Worm (Caenorhabditis elegans) whole organism, L4 larva: ENCODE measurements around the gene lin-56.

Experiments
- F26F4.8 ChIP-seq: fragments of 200-800 bp; sonication (Bioruptor generic); conservative IDR thresholded peaks from 2 replicates; pipeline ENCODE4 v1.3.6; 2022; ENCODE audit warnings: missing genetic modification characterization, missing compliant biosample characterization
- T26A8.4 ChIP-seq: fragments of 200-800 bp; sonication (Bioruptor generic); IDR thresholded peaks from 2 replicates; pipeline ENCODE4 v1.3.6; 2022; ENCODE audit warnings: missing genetic modification characterization, missing compliant biosample characterization
- Y105C5A.15 ChIP-seq: fragments of 200-800 bp; sonication (Bioruptor generic); IDR thresholded peaks from 2 replicates; pipeline ENCODE4 v1.3.6; 2022; ENCODE audit warnings: missing genetic modification characterization, missing compliant biosample characterization
- Y48G9A.11 ChIP-seq: fragments of 200-800 bp; sonication (Bioruptor generic); IDR thresholded peaks from 2 replicates; pipeline ENCODE4 v1.3.6; 2022; ENCODE audit warnings: missing genetic modification reagents, missing genetic modification characterization, missing compliant biosample characterization
- aha-1 ChIP-seq: fragments of 150-350 bp; peaks from one replicate; lab custom pipeline; 2014; ENCODE audit warnings: missing biosample characterization, missing genetic modification characterization
- ceh-28 ChIP-seq: fragments of 150-350 bp; optimal IDR thresholded peaks from 2 replicates; lab custom pipeline; 2014; ENCODE audit warnings: missing biosample characterization, missing genetic modification reagents, missing genetic modification characterization
- ceh-44 ChIP-seq: fragments of 200-800 bp; sonication (Bioruptor generic); IDR thresholded peaks from 2 replicates; pipeline ENCODE4 v1.3.6; 2022; ENCODE audit warnings: missing genetic modification reagents, missing genetic modification characterization, missing compliant biosample characterization
- cey-2 ChIP-seq: sonication (generic microtip); optimal IDR thresholded peaks from 3 replicates; lab custom pipeline; 2017; ENCODE audit warnings: missing genetic modification characterization, mild to moderate bottlenecking, missing compliant biosample characterization, antibody characterized with exemption, borderline replicate concordance; ENCODE audit not compliant: insufficient read depth
- dmd-6 ChIP-seq: fragments of 200-800 bp; sonication (Bioruptor generic); IDR thresholded peaks from 2 replicates; pipeline ENCODE4 v1.3.6; 2022; ENCODE audit warnings: missing genetic modification reagents, missing genetic modification characterization, missing compliant biosample characterization
- dmd-8 ChIP-seq: fragments of 200-800 bp; sonication (Bioruptor generic); IDR thresholded peaks from 2 replicates; pipeline ENCODE4 v1.3.6; 2022; ENCODE audit warnings: missing genetic modification characterization, missing compliant biosample characterization
- dpl-1 ChIP-seq: fragments of 150-350 bp; optimal IDR thresholded peaks from 2 replicates; lab custom pipeline; 2014; ENCODE audit warnings: missing biosample characterization, missing genetic modification reagents, missing genetic modification characterization
- dve-1 ChIP-seq: sonication (generic microtip); optimal IDR thresholded peaks from 2 replicates; lab custom pipeline; 2017; ENCODE audit warnings: antibody characterized with exemption, mild to moderate bottlenecking, missing genetic modification characterization, missing compliant biosample characterization; ENCODE audit not compliant: insufficient read depth
- fkh-10 ChIP-seq: fragments of 150-350 bp; optimal IDR thresholded peaks from 2 replicates; lab custom pipeline; 2014; ENCODE audit warnings: missing biosample characterization, missing genetic modification reagents, missing genetic modification characterization
- gei-8 ChIP-seq: fragments of 200-800 bp; sonication (Bioruptor generic); optimal IDR thresholded peaks from 2 replicates; lab custom pipeline; 2018; ENCODE audit warnings: mild to moderate bottlenecking, missing genetic modification characterization, missing compliant biosample characterization
- hif-1 ChIP-seq, 2 experiments: sonication (generic microtip); optimal IDR thresholded peaks; 2 replicates each; lab custom pipeline; 2016 to 2017; ENCODE audit warnings: missing compliant biosample characterization in 2 of 2, missing genetic modification characterization in 2 of 2, missing genetic modification reagents in 2 of 2, missing genotype in 2 of 2, mild to moderate bottlenecking in 1 of 2
- hlh-11 ChIP-seq: fragments of 200-800 bp; sonication (Bioruptor generic); optimal IDR thresholded peaks from 2 replicates; lab custom pipeline; 2018; ENCODE audit warnings: mild to moderate bottlenecking, missing genetic modification characterization, missing compliant biosample characterization
- hlh-30 ChIP-seq: sonication (generic microtip); optimal IDR thresholded peaks from 2 replicates; lab custom pipeline; 2017; ENCODE audit warnings: antibody characterized with exemption, mild to moderate bottlenecking, missing genetic modification characterization, missing compliant biosample characterization; ENCODE audit not compliant: insufficient read depth
- hmg-1.1 ChIP-seq: fragments of 200-800 bp; sonication (Bioruptor generic); IDR thresholded peaks from 2 replicates; pipeline ENCODE4 v1.3.6; 2022; ENCODE audit warnings: missing genetic modification reagents, missing genetic modification characterization, missing compliant biosample characterization
- jun-1 ChIP-seq: fragments of 150-350 bp; optimal IDR thresholded peaks from 2 replicates; lab custom pipeline; 2014; ENCODE audit warnings: missing biosample characterization, missing genetic modification reagents, missing genetic modification characterization
- lin-1 ChIP-seq: fragments of 200-800 bp; sonication (Bioruptor generic); IDR thresholded peaks from 2 replicates; pipeline ENCODE4 v1.3.6; 2022; ENCODE audit warnings: missing genetic modification reagents, missing genetic modification characterization, missing compliant biosample characterization
- mep-1 ChIP-seq: fragments of 150-350 bp; sonication (generic microtip); optimal IDR thresholded peaks from 3 replicates; lab custom pipeline; 2014; ENCODE audit warnings: missing biosample characterization, missing genetic modification characterization
- mes-2 ChIP-seq: sonication (generic microtip); optimal IDR thresholded peaks from 2 replicates; lab custom pipeline; 2016; ENCODE audit warnings: missing genotype, mild to moderate bottlenecking, missing genetic modification characterization, missing compliant biosample characterization; ENCODE audit not compliant: poor library complexity, severe bottlenecking
- mxl-3 ChIP-seq: fragments of 200-800 bp; sonication (Bioruptor generic); optimal IDR thresholded peaks from 2 replicates; lab custom pipeline; 2018; ENCODE audit warnings: mild to moderate bottlenecking, missing genetic modification characterization, missing compliant biosample characterization
- nhr-102 ChIP-seq: sonication (generic microtip); optimal IDR thresholded peaks from 2 replicates; lab custom pipeline; 2016; ENCODE audit warnings: mild to moderate bottlenecking, missing genetic modification characterization, moderate library complexity, missing compliant biosample characterization
- nhr-111 ChIP-seq: fragments of 200-800 bp; sonication (Bioruptor generic); optimal IDR thresholded peaks from 2 replicates; lab custom pipeline; 2018; ENCODE audit warnings: mild to moderate bottlenecking, missing genetic modification characterization, missing compliant biosample characterization
- nhr-25 ChIP-seq: sonication (generic microtip); optimal IDR thresholded peaks from 2 replicates; lab custom pipeline; 2017; ENCODE audit warnings: missing genetic modification characterization, mild to moderate bottlenecking, missing compliant biosample characterization, antibody characterized with exemption, moderate library complexity, borderline replicate concordance; ENCODE audit not compliant: insufficient read depth
- nhr-28 ChIP-seq: fragments of 150-350 bp; optimal IDR thresholded peaks from 2 replicates; lab custom pipeline; 2014; ENCODE audit warnings: missing biosample characterization, missing genetic modification characterization
- nhr-41 ChIP-seq: fragments of 200-800 bp; sonication (Bioruptor generic); IDR thresholded peaks from 2 replicates; pipeline ENCODE4 v1.3.6; 2022; ENCODE audit warnings: missing genetic modification reagents, missing genetic modification characterization, missing compliant biosample characterization
- nhr-42 ChIP-seq: fragments of 200-800 bp; sonication (Bioruptor generic); IDR thresholded peaks from 2 replicates; pipeline ENCODE4 v1.3.6; 2022; ENCODE audit warnings: missing genetic modification characterization, missing compliant biosample characterization
- nhr-76 ChIP-seq: fragments of 150-350 bp; optimal IDR thresholded peaks from 2 replicates; lab custom pipeline; 2014; ENCODE audit warnings: missing biosample characterization, missing genetic modification characterization
- pha-4 ChIP-seq, 2 experiments: fragments of 150-350 bp in 1 of 2; fragments of 200-800 bp in 1 of 2; sonication (Bioruptor generic) in 1 of 2; IDR thresholded peaks in 1 of 2; optimal IDR thresholded peaks in 1 of 2; 2 replicates each; pipeline versions ENCODE4 v1.3.6 to Lab custom; 2014 to 2022; ENCODE audit warnings: missing genetic modification characterization in 2 of 2, missing genetic modification reagents in 2 of 2, missing biosample characterization in 1 of 2, missing compliant biosample characterization in 1 of 2
- php-3 ChIP-seq: fragments of 200-800 bp; sonication (Bioruptor generic); IDR thresholded peaks from 2 replicates; pipeline ENCODE4 v1.3.6; 2022; ENCODE audit warnings: missing genetic modification reagents, missing genetic modification characterization, missing compliant biosample characterization
- pqm-1 ChIP-seq: sonication (generic microtip); optimal IDR thresholded peaks from 2 replicates; lab custom pipeline; 2017; ENCODE audit warnings: missing biosample characterization, missing genetic modification characterization
- skn-1 ChIP-seq: fragments of 150-350 bp; optimal IDR thresholded peaks from 2 replicates; lab custom pipeline; 2014; ENCODE audit warnings: missing biosample characterization, missing genetic modification characterization
- tra-1 ChIP-seq: fragments of 200-800 bp; sonication (Bioruptor generic); IDR thresholded peaks from 2 replicates; pipeline ENCODE4 v1.3.6; 2022; ENCODE audit warnings: missing genetic modification reagents, missing genetic modification characterization, missing compliant biosample characterization
- unc-39 ChIP-seq: sonication (generic microtip); optimal IDR thresholded peaks from 2 replicates; lab custom pipeline; 2017; ENCODE audit warnings: missing biosample characterization, missing genetic modification characterization
- zfp-3 ChIP-seq: fragments of 200-800 bp; sonication (Bioruptor generic); conservative IDR thresholded peaks from 2 replicates; pipeline ENCODE4 v1.3.6; 2022; ENCODE audit warnings: missing genetic modification reagents, missing genetic modification characterization, missing compliant biosample characterization
- ztf-7 ChIP-seq: fragments of 150-350 bp; optimal IDR thresholded peaks from 2 replicates; lab custom pipeline; 2014; ENCODE audit warnings: missing biosample characterization, missing genetic modification characterization

Gene lin-56

DNA sequence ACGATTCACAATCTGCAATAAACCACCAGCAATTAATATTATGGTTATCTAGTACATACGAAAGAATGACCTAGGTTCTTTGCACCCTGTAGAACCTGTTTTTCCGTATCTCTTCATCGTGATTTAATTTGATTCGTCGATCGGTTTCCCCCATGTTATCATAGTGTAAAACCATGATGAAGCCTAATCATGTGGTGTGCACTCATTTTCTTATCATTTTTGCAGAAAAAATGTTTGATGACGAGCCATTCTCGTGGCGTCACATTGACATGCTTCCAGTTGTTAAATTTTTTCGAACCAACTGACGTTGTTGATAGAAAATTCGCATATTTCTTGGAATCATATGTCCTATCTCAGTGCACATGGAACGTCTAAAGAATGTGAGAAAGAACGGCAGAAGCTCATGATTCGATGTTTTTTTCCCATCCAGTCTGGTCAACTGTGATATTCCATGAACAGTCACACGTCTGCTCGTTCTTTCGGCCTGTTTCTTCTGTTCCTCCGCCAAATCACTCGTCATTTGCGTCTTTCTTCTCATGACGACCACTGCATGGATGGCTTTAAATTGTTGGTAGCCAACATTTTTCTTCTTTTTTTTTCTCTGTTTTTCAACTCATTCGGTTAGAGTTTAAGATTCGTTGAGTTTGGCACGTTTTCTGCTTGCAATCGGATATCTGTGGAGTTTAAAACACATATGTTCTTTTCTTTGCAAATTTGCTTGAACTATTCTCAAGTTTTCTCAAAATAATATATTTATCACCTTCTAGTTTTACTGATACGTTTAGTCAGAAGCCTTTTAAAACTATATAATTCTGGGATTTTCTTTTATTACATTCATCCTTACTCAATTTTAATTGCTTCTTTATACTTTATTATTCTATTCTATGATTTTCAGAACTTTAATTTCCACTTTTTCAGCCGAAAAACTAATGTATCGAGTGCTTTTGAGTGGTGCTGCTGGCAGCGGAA lies 2.2 kb upstream of the lin-56 start, which contains the start of gene ZK673.2 (continued):
- peak; percentile 10; the same call in 1 of the 2 replicates for TF ChIP-seq T26A8.4 (GFP tag; lab: Robert Waterston, UW)
- peak in 1 of 2 experiments; percentile 72 for TF ChIP-seq hif-1 (tag; optimal IDR thresholded peaks at IDR 0.05; lab: Kevin White, UChicago)
- TF ChIP-seq ceh-28 (tag; lab: Kevin White, UChicago): no peak
- no peak for TF ChIP-seq nhr-102 (tag; lab: Kevin White, UChicago)
- TF ChIP-seq aha-1: peak; percentile 29
- TF ChIP-seq gei-8: peak; percentile 57
- TF ChIP-seq mep-1 (tag; lab: Kevin White, UChicago): peak; percentile 11
- TF ChIP-seq nhr-28 (tag; lab: Kevin White, UChicago): peak; percentile 70
- TF ChIP-seq hlh-30: peak; percentile 83
- peak; percentile 94 for TF ChIP-seq dmd-6
- TF ChIP-seq nhr-25: no peak
- TF ChIP-seq mes-2 (tag; lab: Kevin White, UChicago): peak; percentile 42
- peak; percentile 10 for TF ChIP-seq jun-1 (tag; lab: Kevin White, UChicago)
- TF ChIP-seq ceh-44 (GFP tag; lab: Robert Waterston, UW): no peak
- TF ChIP-seq dmd-8 (GFP tag; lab: Robert Waterston, UW): 0 out of 2 replicates have a peak, but pooled peaks have one; percentile 34
- peak; percentile 46 for TF ChIP-seq pqm-1 (tag; lab: Kevin White, UChicago)
- TF ChIP-seq ztf-7 (tag; lab: Kevin White, UChicago): no peak
- TF ChIP-seq nhr-42: no peak
- TF ChIP-seq mxl-3: peak; percentile 85
- no peak for TF ChIP-seq nhr-76 (tag; lab: Kevin White, UChicago)
- peak; percentile 42 for TF ChIP-seq dve-1 (tag; lab: Kevin White, UChicago)
- TF ChIP-seq tra-1 (GFP tag; lab: Robert Waterston, UW): peak; percentile 67
- TF ChIP-seq pha-4 (GFP tag; IDR thresholded peaks at IDR 0.05; lab: Robert Waterston, UW): peak; percentile 6; the same call in 1 of the 2 replicates
- no peak for TF ChIP-seq pha-4 (tag; optimal IDR thresholded peaks at IDR 0.05; lab: Kevin White, UChicago)
- no peak for TF ChIP-seq skn-1 (tag; lab: Kevin White, UChicago)
- TF ChIP-seq unc-39 (tag; lab: Kevin White, UChicago): no peak
- TF ChIP-seq Y105C5A.15 (GFP tag; lab: Robert Waterston, UW): no peak
- no peak for TF ChIP-seq dpl-1 (GFP tag; lab: Kevin White, UChicago)
- TF ChIP-seq hlh-11 (tag; lab: Kevin White, UChicago): peak; percentile 89
- TF ChIP-seq lin-1: peak; percentile 43; the same call in 1 of the 2 replicates
- no peak for TF ChIP-seq hmg-1.1 (GFP tag; lab: Robert Waterston, UW)
- TF ChIP-seq fkh-10 (GFP tag; lab: Kevin White, UChicago): no peak
- peak; percentile 49 for TF ChIP-seq cey-2
- no peak for TF ChIP-seq Y48G9A.11 (GFP tag; lab: Robert Waterston, UW)
- peak; percentile 25; the same call in 1 of the 2 replicates for TF ChIP-seq nhr-41
- TF ChIP-seq zfp-3 (GFP tag; lab: Robert Waterston, UW): no peak
- no peak for TF ChIP-seq nhr-111 (GFP tag; lab: Kevin White, UChicago)
- peak; percentile 68; the same call in 1 of the 2 replicates for TF ChIP-seq php-3
- TF ChIP-seq F26F4.8: no peak
